Fruit fly (Drosophila melanogaster): ENCODE measurements around the gene alpha-Spec.

alpha-Spec gene

DNA sequence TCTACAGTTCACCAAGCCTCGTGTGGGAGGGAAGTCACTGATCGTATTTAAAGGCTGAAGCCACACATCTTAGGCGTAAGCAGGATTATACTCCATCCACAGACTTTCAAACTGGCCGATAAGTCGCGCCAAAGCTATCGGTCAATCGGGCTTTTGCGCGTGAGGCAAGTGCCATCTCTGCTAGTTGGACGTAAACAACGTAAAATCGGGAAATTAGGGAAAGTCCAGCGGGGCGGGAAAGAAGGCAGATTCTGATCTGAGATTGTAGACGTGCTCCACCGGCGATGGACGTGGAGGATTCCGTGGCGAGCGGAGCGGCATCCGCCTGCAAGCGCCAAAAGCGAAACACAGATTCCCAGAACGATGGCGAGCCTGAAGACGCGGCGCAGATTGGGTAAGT, 39.0 kb downstream of the alpha-Spec start, which contains the start of gene CG8001:
Gene CG8001 (plus strand): TSS at position 17 of the 400 bp plus-strand sequence.
- TF ChIP-seq pan (optimal IDR thresholded peaks at IDR 0.05) (no peak), usp (GFP tag; optimal IDR thresholded peaks at IDR 0.05) (no peak), Dll (optimal IDR thresholded peaks at IDR 0.05) (no peak), CG8478 (optimal IDR thresholded peaks at IDR 0.05) (no peak), psq (optimal IDR thresholded peaks at IDR 0.05) (no peak), EcR (GFP tag; optimal IDR thresholded peaks at IDR 0.05) (no peak)

- TF ChIP-seq CG8478 (optimal IDR thresholded peaks at IDR 0.05) (no peak), Dll (optimal IDR thresholded peaks at IDR 0.05) (peak; percentile 63), psq (optimal IDR thresholded peaks at IDR 0.05) (no peak)
Observed at dm6 chr3L:1755458-1755984, 39.6 kb downstream of the alpha-Spec start, which contains the start of gene Cht2. Cht2 (minus strand) TSS chr3L:1755934.

DNA sequence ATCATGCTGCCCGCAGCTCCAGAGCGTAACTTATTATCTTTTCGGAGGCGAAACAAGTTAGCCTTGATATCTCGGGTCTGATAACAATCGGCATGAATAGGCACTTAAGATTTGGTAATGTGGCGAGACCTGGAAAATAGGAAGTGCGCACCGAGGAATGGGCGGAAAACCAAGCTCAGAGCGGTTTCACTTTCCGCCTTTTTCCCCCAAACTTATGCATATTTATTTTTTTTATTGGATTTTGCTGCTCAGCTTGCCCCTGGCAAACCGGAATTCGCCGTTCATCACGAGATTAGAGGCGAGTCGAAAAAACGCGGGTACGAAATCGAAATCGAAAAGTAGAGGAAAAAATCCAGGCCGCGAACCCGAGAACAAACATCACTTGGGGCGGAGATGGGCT, 40.2 kb downstream of the alpha-Spec start:
- TF ChIP-seq usp (GFP tag; optimal IDR thresholded peaks at IDR 0.05) (no peak), pan (optimal IDR thresholded peaks at IDR 0.05) (no peak), CG8478 (optimal IDR thresholded peaks at IDR 0.05) (no peak), EcR (GFP tag; optimal IDR thresholded peaks at IDR 0.05) (no peak), Dll (optimal IDR thresholded peaks at IDR 0.05) (no peak), psq (optimal IDR thresholded peaks at IDR 0.05) (no peak)

DNA sequence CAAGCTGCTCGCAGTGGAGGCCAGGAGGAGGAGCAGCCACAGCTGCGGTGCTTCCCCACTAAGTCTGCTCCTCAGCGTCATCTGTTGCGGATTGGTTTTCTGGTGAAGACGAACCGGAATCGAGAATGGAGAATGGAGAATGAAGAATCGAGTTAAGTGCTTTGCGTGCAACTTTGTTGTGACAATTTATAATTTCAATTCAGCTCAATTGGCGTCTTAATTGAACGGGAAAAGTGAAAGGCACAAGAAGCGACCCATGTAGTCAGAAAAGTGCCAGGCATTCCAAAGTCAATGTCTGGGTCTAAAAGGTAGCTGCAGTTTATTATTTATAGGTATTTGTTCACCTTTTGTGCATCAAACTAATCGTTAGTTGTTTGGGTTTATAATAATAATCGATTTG, 40.9 kb downstream of the alpha-Spec start:
- no peak for TF ChIP-seq usp (GFP tag; optimal IDR thresholded peaks at IDR 0.05)
- no peak for TF ChIP-seq psq (optimal IDR thresholded peaks at IDR 0.05)
- TF ChIP-seq EcR (GFP tag; optimal IDR thresholded peaks at IDR 0.05) = no peak
- TF ChIP-seq pan (optimal IDR thresholded peaks at IDR 0.05) = no peak
- TF ChIP-seq CG8478 (optimal IDR thresholded peaks at IDR 0.05) = no peak
- no peak for TF ChIP-seq Dll (optimal IDR thresholded peaks at IDR 0.05)

DNA sequence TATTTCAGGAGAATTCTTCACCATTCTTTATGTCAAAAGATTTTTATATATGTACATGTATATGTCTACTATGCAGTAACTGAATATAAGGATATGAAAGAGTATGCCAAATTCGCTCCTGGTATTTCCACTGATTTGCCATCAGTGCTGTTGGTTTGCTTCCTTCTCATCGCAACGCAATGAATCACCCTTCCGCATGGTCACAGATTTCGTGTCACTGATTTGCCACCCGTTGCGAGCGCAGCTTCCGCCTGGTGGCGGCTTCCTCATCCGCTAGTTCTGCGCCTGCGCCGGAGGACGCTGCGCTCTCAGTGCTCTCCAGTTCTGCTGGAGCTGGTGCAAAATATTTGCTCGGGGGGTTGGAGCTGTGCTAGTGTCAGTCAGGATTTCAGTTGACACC, 46.9 kb downstream of the alpha-Spec start:
- TF ChIP-seq EcR (GFP tag; optimal IDR thresholded peaks at IDR 0.05) = no peak
- no peak for TF ChIP-seq usp (GFP tag; optimal IDR thresholded peaks at IDR 0.05)
- no peak for TF ChIP-seq pan (optimal IDR thresholded peaks at IDR 0.05)
- no peak for TF ChIP-seq Dll (optimal IDR thresholded peaks at IDR 0.05)
- no peak for TF ChIP-seq psq (optimal IDR thresholded peaks at IDR 0.05)
- TF ChIP-seq CG8478 (optimal IDR thresholded peaks at IDR 0.05) = no peak

DNA sequence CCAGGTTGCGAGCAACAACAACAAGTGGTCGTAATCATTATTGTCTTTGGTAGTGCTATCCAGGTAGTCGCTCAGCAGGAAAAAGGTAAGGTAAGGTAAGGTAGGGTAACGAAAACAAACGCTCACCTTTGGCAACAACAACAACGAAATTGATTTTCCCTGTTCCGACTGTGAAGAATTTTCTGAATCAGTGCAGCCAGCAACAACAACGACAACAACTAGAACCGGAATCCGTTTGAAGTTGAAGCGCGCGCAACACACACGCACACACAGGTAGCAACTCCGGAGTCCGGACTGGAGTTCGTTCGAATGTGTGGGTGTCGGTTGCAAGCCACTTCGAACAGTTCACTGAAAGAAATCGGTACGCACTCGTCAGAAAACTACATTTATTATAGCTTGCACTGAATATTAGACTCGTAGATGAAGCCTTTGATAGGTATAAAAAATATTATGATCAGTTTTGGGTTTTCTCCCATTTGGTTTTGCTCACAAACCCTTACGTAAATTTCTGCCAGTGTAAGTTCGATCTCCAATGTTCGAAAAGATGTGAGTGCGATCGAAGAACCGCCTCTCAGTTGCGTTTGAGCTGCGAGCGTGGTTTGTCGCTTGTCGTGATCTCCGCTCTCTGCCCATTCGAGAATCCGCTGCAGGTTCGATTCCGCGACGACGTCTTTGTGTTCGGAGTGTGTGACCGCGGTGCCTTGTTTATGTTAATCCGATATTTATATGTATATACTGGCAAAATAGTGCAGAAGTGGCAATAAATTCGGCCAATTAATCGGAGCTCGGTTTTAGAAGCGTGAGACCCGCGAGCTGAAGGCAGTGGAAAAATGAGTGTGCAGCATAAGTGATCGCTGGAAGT, 48.6 kb downstream of the alpha-Spec start, which contains the start of gene CG13921:
Gene CG13921 (plus strand): TSS at position 570 of the 862 bp plus-strand sequence.
- TF ChIP-seq EcR (GFP tag; optimal IDR thresholded peaks at IDR 0.05) (no peak), pan (optimal IDR thresholded peaks at IDR 0.05) (no peak), psq (optimal IDR thresholded peaks at IDR 0.05) (no peak), usp (GFP tag; optimal IDR thresholded peaks at IDR 0.05) (no peak)

DNA sequence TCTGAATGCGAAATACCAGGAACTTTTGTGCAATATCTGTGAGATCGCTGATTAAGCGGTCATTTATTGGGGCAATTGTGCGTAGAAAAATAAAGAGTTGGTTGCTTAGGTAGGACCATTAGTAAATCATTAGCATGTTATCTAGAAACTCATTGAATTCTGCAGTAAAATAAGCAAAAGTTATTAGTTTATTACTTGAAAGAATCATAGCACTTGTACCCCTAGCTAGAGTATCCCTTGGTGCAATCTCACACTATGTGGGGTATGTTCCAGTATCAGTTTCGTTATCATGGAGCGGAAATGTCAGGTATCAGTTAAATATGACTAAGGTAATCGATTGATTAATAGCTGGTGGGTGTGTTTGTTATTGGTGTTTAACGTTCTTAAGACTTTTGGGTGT, 49.7 kb downstream of the alpha-Spec start:
- TF ChIP-seq Dll (optimal IDR thresholded peaks at IDR 0.05) (no peak), CG8478 (optimal IDR thresholded peaks at IDR 0.05) (no peak), psq (optimal IDR thresholded peaks at IDR 0.05) (no peak), usp (GFP tag; optimal IDR thresholded peaks at IDR 0.05) (no peak), EcR (GFP tag; optimal IDR thresholded peaks at IDR 0.05) (no peak), pan (optimal IDR thresholded peaks at IDR 0.05) (no peak)

DNA sequence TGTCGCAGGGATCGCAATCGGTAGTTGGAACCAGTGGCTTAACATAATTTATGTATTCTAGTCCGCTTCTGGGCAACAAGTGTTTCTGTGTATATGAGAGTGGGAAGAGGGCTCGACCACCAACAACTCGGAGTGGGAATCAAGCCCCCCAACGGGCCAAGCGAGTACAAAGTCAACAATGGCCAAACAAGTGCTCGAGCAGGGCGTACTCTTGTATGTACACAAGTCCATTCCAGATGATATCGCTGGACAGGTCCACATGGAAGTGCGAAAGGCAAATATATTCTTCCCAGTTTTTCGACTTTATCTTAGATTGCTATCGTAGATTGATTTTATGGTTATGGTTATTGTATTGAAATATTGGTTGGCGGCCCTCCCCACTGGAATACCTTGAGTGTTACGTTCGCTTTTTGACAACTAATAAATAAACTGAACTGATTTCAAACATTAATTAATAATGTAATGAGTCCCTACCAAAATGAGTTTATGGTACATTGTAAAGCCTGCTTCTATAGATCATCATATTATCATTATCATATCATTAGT, 52.5 kb downstream of the alpha-Spec start:
- TF ChIP-seq EcR (GFP tag; optimal IDR thresholded peaks at IDR 0.05) (no peak), CG8478 (optimal IDR thresholded peaks at IDR 0.05) (no peak), pan (optimal IDR thresholded peaks at IDR 0.05) (no peak), usp (GFP tag; optimal IDR thresholded peaks at IDR 0.05) (no peak), Dll (optimal IDR thresholded peaks at IDR 0.05) (no peak), psq (optimal IDR thresholded peaks at IDR 0.05) (no peak)

- TF ChIP-seq psq (optimal IDR thresholded peaks at IDR 0.05) (no peak), pan (optimal IDR thresholded peaks at IDR 0.05) (no peak), CG8478 (optimal IDR thresholded peaks at IDR 0.05) (no peak), EcR (GFP tag; optimal IDR thresholded peaks at IDR 0.05) (no peak), Dll (optimal IDR thresholded peaks at IDR 0.05) (no peak), usp (GFP tag; optimal IDR thresholded peaks at IDR 0.05) (no peak)
Observed at dm6 chr3L:1741655-1742551, 53.2 kb downstream of the alpha-Spec start.

DNA sequence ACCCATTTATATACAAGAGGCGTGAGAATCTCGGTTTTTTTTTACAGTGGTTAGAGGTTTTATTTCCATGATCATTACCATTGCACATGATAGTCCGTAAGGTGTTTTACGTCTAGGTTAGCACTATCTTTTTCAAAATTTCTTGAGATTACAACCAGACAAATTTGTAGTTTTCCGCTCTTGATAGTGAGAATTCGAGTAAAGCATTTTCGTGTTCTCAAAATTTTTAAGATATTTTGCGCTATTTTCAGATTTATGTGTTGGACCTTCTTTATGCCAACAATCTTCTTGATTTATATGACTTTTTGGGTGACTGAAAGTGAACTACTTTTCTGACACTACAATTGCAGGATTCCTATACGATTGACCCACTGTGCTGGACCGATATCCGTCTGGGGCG, 54.0 kb downstream of the alpha-Spec start:
- TF ChIP-seq psq (optimal IDR thresholded peaks at IDR 0.05) = no peak
- TF ChIP-seq pan (optimal IDR thresholded peaks at IDR 0.05) = no peak
- no peak for TF ChIP-seq EcR (GFP tag; optimal IDR thresholded peaks at IDR 0.05)
- TF ChIP-seq CG8478 (optimal IDR thresholded peaks at IDR 0.05) = no peak
- no peak for TF ChIP-seq usp (GFP tag; optimal IDR thresholded peaks at IDR 0.05)
- no peak for TF ChIP-seq Dll (optimal IDR thresholded peaks at IDR 0.05)

Measured in whole organism.